Fruit fly (Drosophila melanogaster) whole organism, adult: Measurements from ENCODE around the gene Grx1.

Experiments
- CG12768 ChIP-seq: fragments of 200-800 bp; sonication (Bioruptor generic); optimal IDR thresholded peaks from 2 replicates; lab custom pipeline; 2017; ENCODE audit warnings: missing biosample characterization, missing genetic modification characterization, mild to moderate bottlenecking, moderate library complexity, missing genetic modification reagents
- CG33017 ChIP-seq: fragments of 200-800 bp; sonication (Bioruptor generic); optimal IDR thresholded peaks from 2 replicates; lab custom pipeline; 2018; ENCODE audit warnings: missing biosample characterization, mild to moderate bottlenecking, missing genetic modification characterization, moderate library complexity
- CG5204 ChIP-seq: fragments of 200-800 bp; sonication (Bioruptor generic); optimal IDR thresholded peaks from 2 replicates; lab custom pipeline; 2016; ENCODE audit warnings: missing biosample characterization, missing genetic modification characterization
- CG7101 ChIP-seq: fragments of 200-800 bp; sonication (Bioruptor generic); optimal IDR thresholded peaks from 2 replicates; lab custom pipeline; 2018; ENCODE audit warnings: missing biosample characterization, mild to moderate bottlenecking, missing genetic modification characterization, moderate library complexity
- Clk ChIP-seq: fragments of 200-800 bp; sonication (Bioruptor generic); optimal IDR thresholded peaks from 2 replicates; lab custom pipeline; 2017; ENCODE audit warnings: missing biosample characterization, missing genetic modification characterization
- Crg-1 ChIP-seq: fragments of 200-800 bp; sonication (Bioruptor generic); optimal IDR thresholded peaks from 2 replicates; lab custom pipeline; 2016; ENCODE audit warnings: missing biosample characterization, missing genetic modification characterization
- cic ChIP-seq: fragments of 200-800 bp; sonication (Bioruptor generic); optimal IDR thresholded peaks from 2 replicates; lab custom pipeline; 2017; ENCODE audit warnings: missing biosample characterization, mild to moderate bottlenecking, missing genetic modification characterization, moderate library complexity
- cnc ChIP-seq, 2 experiments: fragments of >200 bp; optimal IDR thresholded peaks; 2 replicates each; lab custom pipeline; 2017
- kay ChIP-seq: fragments of 200-800 bp; sonication (Bioruptor generic); peaks from one replicate; lab custom pipeline; 2016; ENCODE audit warnings: missing biosample characterization, missing genetic modification characterization, borderline replicate concordance
- toe ChIP-seq: fragments of 200-800 bp; sonication (Bioruptor generic); optimal IDR thresholded peaks from 2 replicates; lab custom pipeline; 2016; ENCODE audit warnings: missing biosample characterization, missing genetic modification characterization

DNA sequence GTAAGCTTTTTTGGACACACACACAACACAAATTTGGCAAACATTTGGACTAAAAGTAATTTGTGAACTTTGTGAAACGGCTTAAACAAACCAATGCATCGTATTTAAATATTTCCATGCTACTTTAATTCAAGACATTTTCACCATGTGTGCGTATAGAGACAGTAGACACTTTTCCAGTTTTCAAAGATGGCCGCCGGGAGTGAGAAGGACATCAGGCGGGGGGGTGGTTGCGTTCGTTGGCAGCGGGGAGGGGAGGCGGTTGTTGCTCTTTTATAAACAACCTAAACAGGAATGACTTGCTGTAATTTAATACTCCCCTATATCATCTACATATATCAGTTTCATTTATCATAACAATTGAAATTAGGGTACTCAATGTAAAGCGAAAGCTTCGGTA lies 15.6 kb upstream of the Grx1 start:
- no peak for TF ChIP-seq Crg-1 (GFP tag; lab: Kevin White, UChicago)
- no peak for TF ChIP-seq CG5204 (GFP tag; lab: Kevin White, UChicago)
- TF ChIP-seq CG12768 (GFP tag; lab: Kevin White, UChicago), result no peak
- no peak for TF ChIP-seq toe (GFP tag; lab: Kevin White, UChicago)
- no peak for TF ChIP-seq cic (GFP tag; lab: Kevin White, UChicago)
- TF ChIP-seq Clk (GFP tag; lab: Kevin White, UChicago), result no peak
- no peak for TF ChIP-seq cnc (optimal IDR thresholded peaks at IDR 0.05; lab: Kevin White, UChicago)
- no peak for TF ChIP-seq CG7101 (tag; lab: Kevin White, UChicago)
- no peak for TF ChIP-seq CG33017
- no peak for TF ChIP-seq kay
